Worm (Caenorhabditis elegans) whole organism, young adult: Measurements from ENCODE around the gene ZK666.11.

Source experiments
- B0019.2 ChIP-seq: fragments of 200-800 bp; sonication (Bioruptor generic); conservative IDR thresholded peaks from 2 replicates; pipeline ENCODE4 v1.3.6; 2022; ENCODE audit warnings: missing genetic modification reagents, missing genetic modification characterization, missing compliant biosample characterization
- B0261.1 ChIP-seq: sonication (generic microtip); optimal IDR thresholded peaks from 2 replicates; lab custom pipeline; 2016; ENCODE audit warnings: mild to moderate bottlenecking, missing genetic modification characterization, moderate library complexity, missing compliant biosample characterization
- C17E4.6 ChIP-seq: fragments of 200-800 bp; sonication (Bioruptor generic); IDR thresholded peaks from 2 replicates; pipeline ENCODE4 v1.3.6; 2022; ENCODE audit warnings: missing genetic modification reagents, missing genetic modification characterization, missing compliant biosample characterization
- K11D2.4 ChIP-seq: fragments of 200-800 bp; sonication (Bioruptor generic); IDR thresholded peaks from 2 replicates; pipeline ENCODE4 v1.3.6; 2022; ENCODE audit warnings: missing genetic modification reagents, missing genetic modification characterization, missing compliant biosample characterization
- Y79H2A.3 ChIP-seq: fragments of 200-800 bp; sonication (Bioruptor generic); conservative IDR thresholded peaks from 2 replicates; pipeline ENCODE4 v1.3.6; 2022; ENCODE audit warnings: missing genetic modification reagents, missing genetic modification characterization, missing compliant biosample characterization
- aptf-2 ChIP-seq: fragments of 200-800 bp; sonication (Bioruptor generic); conservative IDR thresholded peaks from 2 replicates; pipeline ENCODE4 v1.3.6; 2022; ENCODE audit warnings: missing genetic modification reagents, missing genetic modification characterization, missing compliant biosample characterization
- bed-1 ChIP-seq: fragments of 200-800 bp; sonication (Bioruptor generic); IDR thresholded peaks from 2 replicates; pipeline ENCODE4 v1.3.6; 2022; ENCODE audit warnings: missing genetic modification reagents, missing genetic modification characterization, missing compliant biosample characterization
- bed-2 ChIP-seq: fragments of 200-800 bp; sonication (Bioruptor generic); IDR thresholded peaks from 2 replicates; pipeline ENCODE4 v1.3.6; 2022; ENCODE audit warnings: missing genetic modification reagents, missing genetic modification characterization, missing compliant biosample characterization
- ccch-3 ChIP-seq: fragments of 200-800 bp; sonication (Bioruptor generic); optimal IDR thresholded peaks from 2 replicates; lab custom pipeline; 2018; ENCODE audit warnings: mild to moderate bottlenecking, missing genetic modification characterization, missing compliant biosample characterization
- cebp-1 ChIP-seq, 2 experiments: fragments of 200-800 bp in 1 of 2; sonication (Bioruptor generic) in 1 of 2; sonication (generic microtip) in 1 of 2; IDR thresholded peaks in 1 of 2; optimal IDR thresholded peaks in 1 of 2; 2 replicates each; pipeline versions ENCODE4 v1.3.6 to Lab custom; 2017 to 2022; ENCODE audit warnings: missing compliant biosample characterization in 2 of 2, missing genetic modification characterization in 2 of 2, mild to moderate bottlenecking in 1 of 2, missing genetic modification reagents in 1 of 2, moderate library complexity in 1 of 2
- cebp-2 ChIP-seq: fragments of 200-800 bp; sonication (Bioruptor generic); IDR thresholded peaks from 2 replicates; pipeline ENCODE4 v1.3.6; 2022; ENCODE audit warnings: missing genetic modification characterization, missing compliant biosample characterization
- ceh-100 ChIP-seq: fragments of 200-800 bp; sonication (Bioruptor generic); IDR thresholded peaks from 2 replicates; pipeline ENCODE4 v1.3.6; 2022; ENCODE audit warnings: missing genetic modification reagents, missing genetic modification characterization, missing compliant biosample characterization
- ceh-27 ChIP-seq: fragments of 200-800 bp; sonication (Bioruptor generic); optimal IDR thresholded peaks from 2 replicates; lab custom pipeline; 2018; ENCODE audit warnings: mild to moderate bottlenecking, missing genetic modification characterization, moderate library complexity, missing compliant biosample characterization
- ceh-40 ChIP-seq: fragments of 200-800 bp; sonication (Bioruptor generic); IDR thresholded peaks from 2 replicates; pipeline ENCODE4 v1.3.6; 2022; ENCODE audit warnings: missing genetic modification characterization, missing compliant biosample characterization
- ceh-58 ChIP-seq: fragments of 200-800 bp; sonication (Bioruptor generic); IDR thresholded peaks from 2 replicates; pipeline ENCODE4 v1.3.6; 2022; ENCODE audit warnings: missing genetic modification characterization, missing compliant biosample characterization
- chd-7 ChIP-seq: sonication (generic microtip); optimal IDR thresholded peaks from 2 replicates; lab custom pipeline; 2016; ENCODE audit warnings: mild to moderate bottlenecking, missing genetic modification characterization, moderate library complexity, missing compliant biosample characterization
- dpff-1 ChIP-seq: sonication (generic microtip); optimal IDR thresholded peaks from 2 replicates; lab custom pipeline; 2017; ENCODE audit warnings: mild to moderate bottlenecking, missing genetic modification characterization, missing compliant biosample characterization
- dpl-1 ChIP-seq: fragments of 150-350 bp; optimal IDR thresholded peaks from 2 replicates; lab custom pipeline; 2014; ENCODE audit warnings: missing biosample characterization, missing genetic modification reagents, missing genetic modification characterization
- efl-1 ChIP-seq: fragments of 150-350 bp; optimal IDR thresholded peaks from 2 replicates; lab custom pipeline; 2014; ENCODE audit warnings: missing biosample characterization, missing genetic modification reagents, missing genetic modification characterization
- egl-18 ChIP-seq: fragments of 200-800 bp; sonication (Bioruptor generic); IDR thresholded peaks from 2 replicates; pipeline ENCODE4 v1.3.6; 2022; ENCODE audit warnings: missing genetic modification reagents, missing genetic modification characterization, missing compliant biosample characterization
- gei-17 ChIP-seq: fragments of 200-800 bp; sonication (Bioruptor generic); optimal IDR thresholded peaks from 2 replicates; lab custom pipeline; 2018; ENCODE audit warnings: mild to moderate bottlenecking, missing genetic modification characterization, missing compliant biosample characterization
- hmg-1.2 ChIP-seq: fragments of 200-800 bp; sonication (Bioruptor generic); IDR thresholded peaks from 2 replicates; pipeline ENCODE4 v1.3.6; 2022; ENCODE audit warnings: missing genetic modification reagents, missing genetic modification characterization, missing compliant biosample characterization
- hmg-20 ChIP-seq: fragments of 200-800 bp; sonication (Bioruptor generic); IDR thresholded peaks from 2 replicates; pipeline ENCODE4 v1.3.6; 2022; ENCODE audit warnings: missing genetic modification reagents, missing genetic modification characterization, missing compliant biosample characterization
- lag-1 ChIP-seq: fragments of 200-800 bp; sonication (Bioruptor generic); IDR thresholded peaks from 2 replicates; pipeline ENCODE4 v1.3.6; 2022; ENCODE audit warnings: missing genetic modification reagents, missing genetic modification characterization, missing compliant biosample characterization
- let-526 ChIP-seq: fragments of 200-800 bp; sonication (Bioruptor generic); IDR thresholded peaks from 2 replicates; pipeline ENCODE4 v1.3.6; 2022; ENCODE audit warnings: missing genetic modification reagents, missing genetic modification characterization, missing compliant biosample characterization
- lir-1 ChIP-seq: fragments of 200-800 bp; sonication (Bioruptor generic); conservative IDR thresholded peaks from 2 replicates; pipeline ENCODE4 v1.3.6; 2022; ENCODE audit warnings: missing genetic modification reagents, missing genetic modification characterization, missing compliant biosample characterization
- lsl-1 ChIP-seq: fragments of 200-800 bp; sonication (Bioruptor generic); optimal IDR thresholded peaks from 2 replicates; lab custom pipeline; 2018; ENCODE audit warnings: mild to moderate bottlenecking, missing genetic modification characterization, moderate library complexity, missing compliant biosample characterization
- madf-10 ChIP-seq: sonication (generic microtip); optimal IDR thresholded peaks from 2 replicates; lab custom pipeline; 2016; ENCODE audit warnings: mild to moderate bottlenecking, missing genetic modification characterization, missing compliant biosample characterization
- madf-3 ChIP-seq: fragments of 200-800 bp; sonication (Bioruptor generic); IDR thresholded peaks from 2 replicates; pipeline ENCODE4 v1.3.6; 2022; ENCODE audit warnings: missing genetic modification reagents, missing genetic modification characterization, missing compliant biosample characterization
- madf-6 ChIP-seq: fragments of 200-800 bp; sonication (Bioruptor generic); IDR thresholded peaks from 2 replicates; pipeline ENCODE4 v1.3.6; 2022; ENCODE audit warnings: missing genetic modification reagents, missing genetic modification characterization, missing compliant biosample characterization
- madf-8 ChIP-seq: fragments of 200-800 bp; sonication (Bioruptor generic); conservative IDR thresholded peaks from 2 replicates; pipeline ENCODE4 v1.3.6; 2022; ENCODE audit warnings: missing genetic modification reagents, missing genetic modification characterization, missing compliant biosample characterization
- mel-28 ChIP-seq: sonication (generic microtip); optimal IDR thresholded peaks from 2 replicates; lab custom pipeline; 2016; ENCODE audit warnings: borderline replicate concordance, mild to moderate bottlenecking, missing genetic modification characterization, missing compliant biosample characterization
- nfyb-1 ChIP-seq: fragments of 200-800 bp; sonication (Bioruptor generic); IDR thresholded peaks from 2 replicates; pipeline ENCODE4 v1.3.6; 2022; ENCODE audit warnings: missing genetic modification reagents, missing genetic modification characterization, missing compliant biosample characterization
- nhr-120 ChIP-seq: fragments of 200-800 bp; sonication (Bioruptor generic); IDR thresholded peaks from 2 replicates; pipeline ENCODE4 v1.3.6; 2022; ENCODE audit warnings: missing genetic modification characterization, missing compliant biosample characterization
- nhr-27 ChIP-seq: fragments of 200-800 bp; sonication (Bioruptor generic); optimal IDR thresholded peaks from 2 replicates; lab custom pipeline; 2018; ENCODE audit warnings: mild to moderate bottlenecking, missing genetic modification characterization, moderate library complexity, missing compliant biosample characterization
- nhr-80 ChIP-seq: sonication (generic microtip); optimal IDR thresholded peaks from 2 replicates; lab custom pipeline; 2016; ENCODE audit warnings: missing genetic modification characterization, missing compliant biosample characterization
- rec-8 ChIP-seq, 2 experiments: sonication (generic microtip); optimal IDR thresholded peaks; 2 replicates each; lab custom pipeline; 2016; ENCODE audit warnings: mild to moderate bottlenecking in 2 of 2, missing genetic modification characterization in 2 of 2, missing genetic modification reagents in 2 of 2, missing genotype in 2 of 2, missing biosample characterization in 1 of 2, missing compliant biosample characterization in 1 of 2, moderate library complexity in 1 of 2
- snpc-4 ChIP-seq, 5 experiments: fragments of 150-350 bp in 1 of 5; sonication (generic microtip) in 4 of 5; optimal IDR thresholded peaks; 2 replicates each; lab custom pipeline; 2014 to 2018; ENCODE audit warnings: missing genetic modification characterization in 5 of 5, missing biosample characterization in 3 of 5, antibody characterized with exemption in 2 of 5, mild to moderate bottlenecking in 2 of 5, missing compliant biosample characterization in 2 of 5, missing genotype in 2 of 5, moderate library complexity in 2 of 5, missing genetic modification reagents in 1 of 5
- somi-1 ChIP-seq: fragments of 200-800 bp; sonication (Bioruptor generic); optimal IDR thresholded peaks from 2 replicates; lab custom pipeline; 2018; ENCODE audit warnings: mild to moderate bottlenecking, missing genetic modification characterization, missing compliant biosample characterization
- tbx-9 ChIP-seq: sonication (generic microtip); optimal IDR thresholded peaks from 2 replicates; lab custom pipeline; 2016; ENCODE audit warnings: borderline replicate concordance, missing genetic modification characterization, inconsistent platforms, missing compliant biosample characterization
- tlf-1 ChIP-seq: fragments of 200-800 bp; sonication (Bioruptor generic); optimal IDR thresholded peaks from 2 replicates; lab custom pipeline; 2018; ENCODE audit warnings: mild to moderate bottlenecking, missing genetic modification characterization, missing compliant biosample characterization
- xnd-1 ChIP-seq: sonication (generic microtip); optimal IDR thresholded peaks from 2 replicates; lab custom pipeline; 2016; ENCODE audit warnings: missing genotype, missing genetic modification reagents, missing genetic modification characterization, missing compliant biosample characterization
- ztf-26 ChIP-seq: sonication (generic microtip); optimal IDR thresholded peaks from 2 replicates; lab custom pipeline; 2017; ENCODE audit warnings: missing genetic modification characterization, missing compliant biosample characterization
- ztf-28 ChIP-seq: fragments of 200-800 bp; sonication (Bioruptor generic); IDR thresholded peaks from 2 replicates; pipeline ENCODE4 v1.3.6; 2022; ENCODE audit warnings: missing genetic modification reagents, missing genetic modification characterization, missing compliant biosample characterization

Gene ZK666.11

DNA sequence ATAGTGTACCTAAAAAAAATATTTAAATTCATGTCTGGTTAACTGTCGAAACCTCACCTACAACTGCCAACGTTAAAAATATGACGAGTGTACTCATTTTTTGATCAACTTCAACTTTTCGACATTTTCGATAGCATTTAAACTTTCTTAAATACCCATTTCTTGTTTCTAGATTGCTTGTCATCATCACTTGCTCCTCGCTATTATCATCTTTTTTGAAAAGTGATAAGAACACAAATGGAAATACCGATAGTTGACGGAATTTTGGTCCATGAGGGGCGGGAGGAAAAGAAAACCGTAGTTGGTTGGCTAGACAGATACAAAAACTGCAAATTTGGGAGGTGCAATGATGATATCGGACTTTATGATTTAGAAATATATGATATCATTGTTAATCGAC is 12.2 kb upstream of the ZK666.11 start, which contains the start of gene clec-143:
clec-143 (minus strand) TSS at position 139 of the 400 bp plus-strand sequence.
- TF ChIP-seq efl-1 (GFP tag; lab: Kevin White, UChicago) (no peak), nhr-80 (tag; lab: Kevin White, UChicago) (peak; percentile 61)

DNA sequence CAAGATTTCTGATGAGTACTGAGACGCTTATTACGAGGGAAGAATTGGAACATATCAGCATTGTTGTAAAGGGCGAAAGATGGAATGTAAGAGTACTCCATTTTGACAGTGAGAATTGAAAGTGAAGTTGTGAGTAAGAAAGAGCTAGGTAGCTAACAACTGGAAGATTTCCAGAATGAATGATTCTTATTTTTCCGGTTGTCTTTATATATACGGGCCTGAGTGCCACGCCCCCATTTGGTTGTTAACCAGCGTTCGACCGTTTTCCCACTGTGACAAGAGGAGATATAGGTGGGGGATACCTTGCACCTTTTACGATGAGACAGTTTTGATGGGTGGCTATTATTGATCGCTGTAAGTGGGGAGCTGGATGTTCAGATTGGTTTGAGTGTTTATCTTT is 11.1 kb upstream of the ZK666.11 start, which contains the start of gene ZK666.1:
ZK666.1 (minus strand) TSS at position 101 of the 400 bp plus-strand sequence.
- TF ChIP-seq ceh-27, result no peak
- TF ChIP-seq B0019.2, result no peak
- TF ChIP-seq gei-17 (GFP tag; lab: Kevin White, UChicago), result no peak
- no peak for TF ChIP-seq aptf-2 (GFP tag; lab: Robert Waterston, UW)
- TF ChIP-seq hmg-20 (GFP tag; lab: Robert Waterston, UW), result no peak
- no peak for TF ChIP-seq ceh-40 (GFP tag; lab: Robert Waterston, UW)
- no peak for TF ChIP-seq ztf-28 (GFP tag; lab: Robert Waterston, UW)
- TF ChIP-seq egl-18, result no peak
- TF ChIP-seq somi-1 (GFP tag; lab: Kevin White, UChicago), result no peak
- TF ChIP-seq madf-6 (GFP tag; lab: Robert Waterston, UW), result no peak
- TF ChIP-seq ztf-26 (tag; lab: Kevin White, UChicago), result no peak
- no peak for TF ChIP-seq rec-8 (tag; optimal IDR thresholded peaks at IDR 0.05; lab: Kevin White, UChicago)
- TF ChIP-seq snpc-4 (GFP tag; optimal IDR thresholded peaks at IDR 0.05; lab: Kevin White, UChicago), result no peak
- no peak for TF ChIP-seq snpc-4 (tag; optimal IDR thresholded peaks at IDR 0.05; lab: Kevin White, UChicago)
- no peak for TF ChIP-seq dpff-1

DNA sequence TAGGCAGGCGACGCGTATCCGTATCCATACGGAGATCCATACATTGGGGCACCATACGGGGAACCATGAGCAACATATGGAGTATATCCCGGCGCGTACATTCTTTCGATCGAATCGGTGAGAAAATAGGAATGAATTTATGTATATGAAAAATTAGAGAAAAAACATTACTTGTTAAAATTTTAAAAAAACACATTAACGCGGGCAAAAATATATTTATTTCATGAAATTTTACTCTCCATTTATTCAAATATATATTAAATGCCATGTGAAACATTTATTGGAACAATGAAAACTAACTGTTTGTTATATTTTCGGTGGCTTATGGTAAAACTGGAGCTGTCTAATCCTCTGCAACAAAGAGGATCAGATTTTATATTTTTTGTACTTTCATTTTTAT is 10.5 kb upstream of the ZK666.11 start, which contains the start of gene ZK666.2:
ZK666.2 (minus strand) TSS at position 101 of the 400 bp plus-strand sequence.
- TF ChIP-seq cebp-1 (GFP tag; IDR thresholded peaks at IDR 0.05; lab: Robert Waterston, UW) (no peak), cebp-1 (tag; optimal IDR thresholded peaks at IDR 0.05; lab: Kevin White, UChicago) (no peak), nfyb-1 (no peak), nhr-120 (GFP tag; lab: Robert Waterston, UW) (no peak), cebp-2 (GFP tag; lab: Robert Waterston, UW) (no peak), ccch-3 (GFP tag; lab: Kevin White, UChicago) (no peak), K11D2.4 (no peak), madf-3 (GFP tag; lab: Robert Waterston, UW) (no peak), C17E4.6 (GFP tag; lab: Robert Waterston, UW) (no peak), lsl-1 (no peak), bed-1 (GFP tag; lab: Robert Waterston, UW) (no peak), madf-8 (GFP tag; lab: Robert Waterston, UW) (no peak), nhr-27 (tag; lab: Kevin White, UChicago) (no peak), dpl-1 (GFP tag; lab: Kevin White, UChicago) (no peak), xnd-1 (tag; lab: Kevin White, UChicago) (no peak), ceh-58 (GFP tag; lab: Robert Waterston, UW) (no peak), tbx-9 (tag; lab: Kevin White, UChicago) (no peak), let-526 (GFP tag; lab: Robert Waterston, UW) (no peak)

DNA sequence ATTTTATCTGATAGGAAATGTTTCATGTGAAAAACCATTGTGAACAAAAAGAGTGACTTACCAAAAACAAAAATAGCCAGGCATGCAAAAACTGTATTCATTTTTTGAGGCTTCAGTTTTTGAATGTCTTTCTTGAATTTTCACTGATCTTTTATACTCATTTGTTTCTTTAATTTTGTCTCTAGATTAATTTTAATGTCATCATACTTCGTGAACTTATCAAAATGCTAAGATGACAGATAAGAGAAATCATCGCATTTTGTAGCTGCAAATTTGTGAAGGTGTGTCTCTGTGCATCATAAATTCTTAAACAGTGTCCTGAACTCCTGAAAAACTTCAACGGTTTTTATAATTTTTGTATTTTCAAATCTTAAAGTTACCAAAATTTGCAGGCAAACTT is 6.3 kb upstream of the ZK666.11 start, which contains the start of gene clec-58:
clec-58 (minus strand) TSS at position 101 of the 400 bp plus-strand sequence.
- TF ChIP-seq ztf-28 (GFP tag; lab: Robert Waterston, UW) (no peak), tlf-1 (GFP tag; lab: Kevin White, UChicago) (no peak), chd-7 (tag; lab: Kevin White, UChicago) (no peak), B0261.1 (tag; lab: Kevin White, UChicago) (no peak), ceh-100 (GFP tag; lab: Robert Waterston, UW) (no peak), lir-1 (GFP tag; lab: Robert Waterston, UW) (no peak), nhr-120 (GFP tag; lab: Robert Waterston, UW) (no peak), madf-10 (no peak), ceh-27 (no peak), hmg-1.2 (GFP tag; lab: Robert Waterston, UW) (no peak), Y79H2A.3 (no peak), mel-28 (tag; lab: Kevin White, UChicago) (no peak), bed-2 (GFP tag; lab: Robert Waterston, UW) (no peak), lag-1 (GFP tag; lab: Robert Waterston, UW) (no peak)
- TF ChIP-seq, all 124 proteins: peak for 0
